Fruit fly (Drosophila melanogaster) whole organism, embryonic: Measurements from ENCODE around the gene CG7370.

Experiments used
- Adf1 ChIP-seq: fragments of 200-800 bp; sonication (Bioruptor generic); IDR thresholded peaks from 2 replicates; pipeline ENCODE4 v1.3.6; 2022; ENCODE audit warnings: missing biosample characterization, missing genetic modification characterization
- Atf6 ChIP-seq: fragments of 200-800 bp; sonication (Bioruptor generic); IDR thresholded peaks from 2 replicates; pipeline ENCODE4 v1.3.6; 2022; ENCODE audit warnings: missing biosample characterization, missing genetic modification characterization
- CG10431 ChIP-seq: fragments of 200-800 bp; sonication (Bioruptor generic); optimal IDR thresholded peaks from 3 replicates; lab custom pipeline; 2018; ENCODE audit warnings: missing biosample characterization, mild to moderate bottlenecking, missing genetic modification characterization
- CG10543 ChIP-seq: fragments of 200-800 bp; sonication (Bioruptor generic); optimal IDR thresholded peaks from 3 replicates; lab custom pipeline; 2017; ENCODE audit warnings: missing biosample characterization, mild to moderate bottlenecking, missing genetic modification characterization, moderate library complexity
- CG10979 ChIP-seq: fragments of 200-800 bp; sonication (Bioruptor generic); optimal IDR thresholded peaks from 2 replicates; lab custom pipeline; 2018; ENCODE audit warnings: missing biosample characterization, mild to moderate bottlenecking, missing genetic modification characterization, moderate library complexity
- CG11085 ChIP-seq: fragments of 200-800 bp; sonication (Bioruptor generic); IDR thresholded peaks from 2 replicates; pipeline ENCODE4 v1.3.6; 2022; ENCODE audit warnings: missing biosample characterization, missing genetic modification characterization
- CG11247 ChIP-seq: fragments of 200-800 bp; sonication (Bioruptor generic); IDR thresholded peaks from 2 replicates; pipeline ENCODE4 v1.3.6; 2022; ENCODE audit warnings: missing biosample characterization, missing genetic modification characterization
- CG11504 ChIP-seq: fragments of 200-800 bp; sonication (Bioruptor generic); optimal IDR thresholded peaks from 3 replicates; lab custom pipeline; 2019; ENCODE audit warnings: missing biosample characterization, mild to moderate bottlenecking, missing genetic modification characterization, moderate library complexity
- CG11723 ChIP-seq: fragments of 200-800 bp; sonication (Bioruptor generic); optimal IDR thresholded peaks from 2 replicates; lab custom pipeline; 2017; ENCODE audit warnings: missing biosample characterization, mild to moderate bottlenecking, missing genetic modification characterization
- CG12104 ChIP-seq: fragments of 200-800 bp; sonication (Bioruptor generic); optimal IDR thresholded peaks from 3 replicates; lab custom pipeline; 2016; ENCODE audit warnings: missing biosample characterization, missing genetic modification characterization
- CG12219 ChIP-seq: fragments of 200-800 bp; sonication (Bioruptor generic); optimal IDR thresholded peaks from 3 replicates; lab custom pipeline; 2018; ENCODE audit warnings: missing biosample characterization, mild to moderate bottlenecking, missing genetic modification characterization
- CG12659 ChIP-seq: fragments of 200-800 bp; sonication (Bioruptor generic); optimal IDR thresholded peaks from 3 replicates; lab custom pipeline; 2017; ENCODE audit warnings: mild to moderate bottlenecking, missing biosample characterization, missing genetic modification reagents, missing genetic modification characterization
- CG14710 ChIP-seq: fragments of 200-800 bp; sonication (Bioruptor generic); optimal IDR thresholded peaks from 3 replicates; lab custom pipeline; 2019; ENCODE audit warnings: missing biosample characterization, mild to moderate bottlenecking, missing genetic modification characterization, moderate library complexity
- CG17186 ChIP-seq: fragments of 200-800 bp; sonication (Bioruptor generic); optimal IDR thresholded peaks from 3 replicates; lab custom pipeline; 2017; ENCODE audit warnings: missing biosample characterization, missing genetic modification reagents, missing genetic modification characterization
- CG2202 ChIP-seq: fragments of 200-800 bp; sonication (Bioruptor generic); optimal IDR thresholded peaks from 2 replicates; lab custom pipeline; 2018; ENCODE audit warnings: missing biosample characterization, mild to moderate bottlenecking, missing genetic modification characterization
- CG30403 ChIP-seq: fragments of 200-800 bp; sonication (Bioruptor generic); optimal IDR thresholded peaks from 3 replicates; lab custom pipeline; 2016; ENCODE audit warnings: missing biosample characterization, missing genetic modification characterization
- CG31388 ChIP-seq: fragments of 200-800 bp; sonication (Bioruptor generic); optimal IDR thresholded peaks from 2 replicates; lab custom pipeline; 2016; ENCODE audit warnings: missing biosample characterization, missing genetic modification characterization
- CG33213 ChIP-seq: fragments of 200-800 bp; sonication (Bioruptor generic); optimal IDR thresholded peaks from 3 replicates; lab custom pipeline; 2016; ENCODE audit warnings: missing biosample characterization, missing genetic modification characterization
- CG34422 ChIP-seq: fragments of 200-800 bp; sonication (Bioruptor generic); IDR thresholded peaks from 3 replicates; pipeline ENCODE4 v1.3.6; 2022; ENCODE audit warnings: missing biosample characterization, missing genetic modification characterization
- CG3847 ChIP-seq: fragments of 200-800 bp; sonication (Bioruptor generic); IDR thresholded peaks from 2 replicates; pipeline ENCODE4 v1.3.6; 2022; ENCODE audit warnings: missing biosample characterization, missing genetic modification characterization
- CG4360 ChIP-seq: fragments of 200-800 bp; sonication (Bioruptor generic); IDR thresholded peaks from 2 replicates; pipeline ENCODE4 v1.3.6; 2022; ENCODE audit warnings: missing biosample characterization, missing genetic modification characterization
- CG6765 ChIP-seq: fragments of 200-800 bp; sonication (Bioruptor generic); optimal IDR thresholded peaks from 3 replicates; lab custom pipeline; 2017; ENCODE audit warnings: missing biosample characterization, mild to moderate bottlenecking, missing genetic modification characterization
- CG6791 ChIP-seq: fragments of 200-800 bp; sonication (Bioruptor generic); IDR thresholded peaks from 3 replicates; pipeline ENCODE4 v1.3.6; 2022; ENCODE audit warnings: missing biosample characterization, missing genetic modification characterization; ENCODE audit not compliant: partially characterized antibody
- CG7372 ChIP-seq: fragments of 200-800 bp; sonication (Bioruptor generic); IDR thresholded peaks from 2 replicates; pipeline ENCODE4 v1.3.6; 2022; ENCODE audit warnings: missing biosample characterization, missing genetic modification characterization
- CG7556 ChIP-seq: fragments of 200-800 bp; sonication (Bioruptor generic); optimal IDR thresholded peaks from 2 replicates; lab custom pipeline; 2017; ENCODE audit warnings: missing biosample characterization, mild to moderate bottlenecking, missing genetic modification characterization
- CG7745 ChIP-seq: fragments of 200-800 bp; sonication (Bioruptor generic); optimal IDR thresholded peaks from 2 replicates; lab custom pipeline; 2018; ENCODE audit warnings: missing biosample characterization, mild to moderate bottlenecking, missing genetic modification characterization, moderate library complexity
- CG8290 ChIP-seq, 3 experiments: fragments of 200-800 bp; sonication (Bioruptor generic); optimal IDR thresholded peaks; 2 replicates each; lab custom pipeline; 2016 to 2019; ENCODE audit warnings: missing biosample characterization in 3 of 3, missing genetic modification characterization in 3 of 3, mild to moderate bottlenecking in 2 of 3, moderate library complexity in 1 of 3
- CG9797 ChIP-seq: fragments of 200-800 bp; sonication (Bioruptor generic); optimal IDR thresholded peaks from 3 replicates; lab custom pipeline; 2018; ENCODE audit warnings: missing biosample characterization, mild to moderate bottlenecking, missing genetic modification characterization
- Hand ChIP-seq: fragments of 200-800 bp; sonication (Bioruptor generic); optimal IDR thresholded peaks from 2 replicates; lab custom pipeline; 2017; ENCODE audit warnings: mild to moderate bottlenecking, missing biosample characterization, missing genetic modification reagents, missing genetic modification characterization
- Hey ChIP-seq: fragments of 200-800 bp; sonication (Bioruptor generic); optimal IDR thresholded peaks from 3 replicates; lab custom pipeline; 2018; ENCODE audit warnings: missing biosample characterization, mild to moderate bottlenecking, missing genetic modification characterization
- HmgD ChIP-seq: fragments of 200-800 bp; sonication (Bioruptor generic); optimal IDR thresholded peaks from 3 replicates; lab custom pipeline; 2016; ENCODE audit warnings: missing biosample characterization, missing genetic modification characterization
- Hr51 ChIP-seq, 2 experiments: fragments of 200-800 bp; sonication (Bioruptor generic); optimal IDR thresholded peaks; 2 replicates in 1 of 2; 3 replicates in 1 of 2; lab custom pipeline; 2016 to 2018; ENCODE audit warnings: missing biosample characterization in 2 of 2, missing genetic modification characterization in 2 of 2, mild to moderate bottlenecking in 1 of 2, moderate library complexity in 1 of 2
- Hr78 ChIP-seq, 2 experiments: fragments of 200-800 bp in 1 of 2; fragments of >200 bp in 1 of 2; sonication (Bioruptor generic) in 1 of 2; optimal IDR thresholded peaks; 2 replicates each; lab custom pipeline; 2017 to 2019; ENCODE audit warnings: missing biosample characterization in 2 of 2, missing genetic modification characterization in 2 of 2, mild to moderate bottlenecking in 1 of 2, moderate library complexity in 1 of 2
- Lhr ChIP-seq: fragments of 200-800 bp; sonication (Bioruptor generic); optimal IDR thresholded peaks from 3 replicates; lab custom pipeline; 2017; ENCODE audit warnings: mild to moderate bottlenecking, missing biosample characterization, missing genetic modification reagents, missing genetic modification characterization
- Poxn ChIP-seq: fragments of 200-800 bp; sonication (Bioruptor generic); IDR thresholded peaks from 2 replicates; pipeline ENCODE4 v1.3.6; 2022; ENCODE audit warnings: missing biosample characterization, missing genetic modification characterization
- Rx ChIP-seq: fragments of 200-800 bp; sonication (Bioruptor generic); IDR thresholded peaks from 2 replicates; pipeline ENCODE4 v1.3.6; 2022; ENCODE audit warnings: missing biosample characterization, missing genetic modification characterization
- Sin3A ChIP-seq: fragments of >200 bp; optimal IDR thresholded peaks from 2 replicates; lab custom pipeline; 2018
- Stat92E ChIP-seq, 3 experiments: fragments of >200 bp in 2 of 3; fragments of 200-800 bp in 1 of 3; sonication (Bioruptor generic) in 1 of 3; optimal IDR thresholded peaks; 2 replicates each; lab custom pipeline; 2017 to 2019; ENCODE audit warnings: missing biosample characterization in 3 of 3, missing genetic modification characterization in 3 of 3, mild to moderate bottlenecking in 1 of 3, moderate library complexity in 1 of 3
- Xbp1 ChIP-seq: fragments of 200-800 bp; sonication (Bioruptor generic); optimal IDR thresholded peaks from 3 replicates; lab custom pipeline; 2016; ENCODE audit warnings: missing biosample characterization, mild to moderate bottlenecking, missing genetic modification characterization
- ara ChIP-seq: fragments of 200-800 bp; sonication (Bioruptor generic); IDR thresholded peaks from 2 replicates; pipeline ENCODE4 v1.3.6; 2022; ENCODE audit warnings: missing biosample characterization, missing genetic modification characterization
- fd3F ChIP-seq: fragments of 200-800 bp; sonication (Bioruptor generic); optimal IDR thresholded peaks from 2 replicates; lab custom pipeline; 2018; ENCODE audit warnings: missing biosample characterization, mild to moderate bottlenecking, missing genetic modification characterization, moderate library complexity
- ftz-f1 ChIP-seq: fragments of 200-800 bp; sonication (Bioruptor generic); optimal IDR thresholded peaks from 2 replicates; lab custom pipeline; 2016; ENCODE audit warnings: missing biosample characterization, missing genetic modification characterization
- lilli ChIP-seq: fragments of 200-800 bp; sonication (Bioruptor generic); optimal IDR thresholded peaks from 3 replicates; lab custom pipeline; 2016; ENCODE audit warnings: missing biosample characterization, missing genetic modification characterization
- nom ChIP-seq: fragments of 200-800 bp; sonication (Bioruptor generic); optimal IDR thresholded peaks from 2 replicates; lab custom pipeline; 2017; ENCODE audit warnings: missing biosample characterization, missing genetic modification characterization, mild to moderate bottlenecking, moderate library complexity, missing genetic modification reagents
- row ChIP-seq: fragments of 200-800 bp; sonication (Bioruptor generic); IDR thresholded peaks from 3 replicates; pipeline ENCODE4 v1.3.6; 2022; ENCODE audit warnings: missing biosample characterization, missing genetic modification characterization
- stc ChIP-seq: fragments of 200-800 bp; sonication (Bioruptor generic); IDR thresholded peaks from 2 replicates; pipeline ENCODE4 v1.3.6; 2022; ENCODE audit warnings: missing biosample characterization, missing genetic modification characterization
- trem ChIP-seq: fragments of 200-800 bp; optimal IDR thresholded peaks from 3 replicates; lab custom pipeline; 2019; ENCODE audit warnings: missing biosample characterization, mild to moderate bottlenecking, missing genetic modification characterization, moderate library complexity
- wek ChIP-seq: fragments of 200-800 bp; sonication (Bioruptor generic); optimal IDR thresholded peaks from 3 replicates; lab custom pipeline; 2018; ENCODE audit warnings: missing biosample characterization, mild to moderate bottlenecking, missing genetic modification characterization, moderate library complexity
- z ChIP-seq: fragments of 200-800 bp; sonication (Bioruptor generic); IDR thresholded peaks from 3 replicates; pipeline ENCODE4 v1.3.6; 2022; ENCODE audit warnings: missing biosample characterization, missing genetic modification characterization

CG7370 gene

dm6 chr3L:21728616-21729047 lies 41.0 kb upstream of the CG7370 start, which contains the start of the genes CG11247 and Polr2H (continued):
- TF ChIP-seq CG33213 (GFP tag; lab: Kevin White, UChicago) (peak; percentile 90), CG7372 (GFP tag; lab: Robert Waterston, UW) (peak; percentile 93), CG17186 (GFP tag; lab: Kevin White, UChicago) (peak; percentile 97), CG6791 (peak; percentile 75), Poxn (GFP tag; lab: Robert Waterston, UW) (peak; percentile 71; the same call in 1 of the 2 replicates), CG6765 (GFP tag; lab: Kevin White, UChicago) (no peak), CG11504 (tag; lab: Kevin White, UChicago) (peak; percentile 85), CG11723 (GFP tag; lab: Kevin White, UChicago) (peak; percentile 83), CG7556 (GFP tag; lab: Kevin White, UChicago) (peak; percentile 66), row (peak; percentile 99), stc (peak; percentile 80), CG30403 (peak; percentile 97), trem (tag; lab: Kevin White, UChicago) (peak; percentile 89), nom (GFP tag; lab: Kevin White, UChicago) (no peak), CG11085 (GFP tag; lab: Robert Waterston, UW) (peak; percentile 91), ara (GFP tag; lab: Robert Waterston, UW) (peak; percentile 88), Lhr (GFP tag; lab: Kevin White, UChicago) (peak; percentile 83), CG12219 (GFP tag; lab: Kevin White, UChicago) (peak; percentile 66), CG10543 (GFP tag; lab: Kevin White, UChicago) (peak; percentile 73), Hr51 (GFP tag; optimal IDR thresholded peaks at IDR 0.05; lab: Kevin White, UChicago) (peak; percentile 83 to 88), Rx (GFP tag; lab: Robert Waterston, UW) (peak; percentile 92), wek (GFP tag; lab: Kevin White, UChicago) (peak; percentile 49), CG31388 (GFP tag; lab: Kevin White, UChicago) (peak; percentile 71), CG3847 (GFP tag; lab: Robert Waterston, UW) (peak; percentile 95), CG7745 (tag; lab: Kevin White, UChicago) (no peak), CG14710 (tag; lab: Kevin White, UChicago) (peak; percentile 97), lilli (GFP tag; lab: Kevin White, UChicago) (peak; percentile 97), HmgD (GFP tag; lab: Kevin White, UChicago) (peak; percentile 94), Stat92E (GFP tag; optimal IDR thresholded peaks at IDR 0.05; lab: Kevin White, UChicago) (no peak), CG10979 (tag; lab: Kevin White, UChicago) (peak; percentile 81), CG8290 (GFP tag; optimal IDR thresholded peaks at IDR 0.05; lab: Kevin White, UChicago) (peak; percentile 87), CG8290 (tag; optimal IDR thresholded peaks at IDR 0.05; lab: Kevin White, UChicago) (peak; percentile 51 to 94), Sin3A (peak; percentile 100), Adf1 (GFP tag; lab: Robert Waterston, UW) (peak; percentile 67), CG10431 (GFP tag; lab: Kevin White, UChicago) (peak; percentile 41), CG2202 (tag; lab: Kevin White, UChicago) (peak; percentile 53), CG4360 (GFP tag; lab: Robert Waterston, UW) (0 out of 2 replicates have a peak, but pooled peaks have one; percentile 34), Hr78 (GFP tag; optimal IDR thresholded peaks at IDR 0.05; lab: Kevin White, UChicago) (no peak), Atf6 (GFP tag; lab: Robert Waterston, UW) (peak; percentile 85), CG12104 (peak; percentile 64), CG34422 (GFP tag; lab: Robert Waterston, UW) (peak; percentile 93), CG12659 (GFP tag; lab: Kevin White, UChicago) (peak; percentile 91), fd3F (GFP tag; lab: Kevin White, UChicago) (peak; percentile 79), Hand (GFP tag; lab: Kevin White, UChicago) (no peak), Hey (tag; lab: Kevin White, UChicago) (peak; percentile 34), CG9797 (GFP tag; lab: Kevin White, UChicago) (peak; percentile 90), ftz-f1 (GFP tag; lab: Kevin White, UChicago) (peak; percentile 50), z (GFP tag; lab: Robert Waterston, UW) (0 out of 3 replicates have a peak, but pooled peaks have one; percentile 34), Xbp1 (GFP tag; lab: Kevin White, UChicago) (peak; percentile 97), CG11247 (GFP tag; lab: Robert Waterston, UW) (peak; percentile 97)
